Worm (Caenorhabditis elegans) whole organism, late embryonic: ENCODE measurements around the gene Y62E10A.3.

Source experiments
- C38D4.7 ChIP-seq: fragments of 200-800 bp; sonication (Bioruptor generic); optimal IDR thresholded peaks from 2 replicates; lab custom pipeline; 2018; ENCODE audit warnings: mild to moderate bottlenecking, missing genetic modification characterization, moderate library complexity, missing compliant biosample characterization
- T23F11.4 ChIP-seq: fragments of 200-800 bp; sonication (Bioruptor generic); optimal IDR thresholded peaks from 2 replicates; lab custom pipeline; 2018; ENCODE audit warnings: mild to moderate bottlenecking, missing genetic modification characterization, missing compliant biosample characterization
- ama-1 ChIP-seq: fragments of 150-350 bp; optimal IDR thresholded peaks from 2 replicates; lab custom pipeline; 2014
- ceh-18 ChIP-seq: sonication (generic microtip); optimal IDR thresholded peaks from 2 replicates; lab custom pipeline; 2016; ENCODE audit warnings: missing genetic modification characterization, missing compliant biosample characterization
- ceh-24 ChIP-seq: sonication (generic microtip); optimal IDR thresholded peaks from 2 replicates; lab custom pipeline; 2016; ENCODE audit warnings: mild to moderate bottlenecking, missing genetic modification characterization, missing compliant biosample characterization
- ceh-31 ChIP-seq: sonication (generic microtip); optimal IDR thresholded peaks from 2 replicates; lab custom pipeline; 2016; ENCODE audit warnings: missing genetic modification characterization, missing compliant biosample characterization
- fkh-10 ChIP-seq: fragments of 150-350 bp; optimal IDR thresholded peaks from 2 replicates; lab custom pipeline; 2014; ENCODE audit warnings: missing biosample characterization, missing genetic modification reagents, missing genetic modification characterization
- hlh-6 ChIP-seq: sonication (generic microtip); optimal IDR thresholded peaks from 2 replicates; lab custom pipeline; 2016; ENCODE audit warnings: missing genotype, missing genetic modification characterization, missing compliant biosample characterization
- madf-2 ChIP-seq: sonication (generic microtip); optimal IDR thresholded peaks from 2 replicates; lab custom pipeline; 2017; ENCODE audit warnings: missing genetic modification characterization, missing compliant biosample characterization
- pha-4 ChIP-seq: fragments of 150-350 bp; optimal IDR thresholded peaks from 2 replicates; lab custom pipeline; 2018; ENCODE audit warnings: missing biosample characterization, missing genetic modification reagents, missing genetic modification characterization
- ref-2 ChIP-seq: sonication (generic microtip); optimal IDR thresholded peaks from 2 replicates; lab custom pipeline; 2016; ENCODE audit warnings: missing genetic modification characterization, missing compliant biosample characterization
- unc-55 ChIP-seq: sonication (generic microtip); optimal IDR thresholded peaks from 2 replicates; lab custom pipeline; 2017; ENCODE audit warnings: missing biosample characterization, missing genetic modification reagents, missing genetic modification characterization
- unc-86 ChIP-seq: sonication (generic microtip); optimal IDR thresholded peaks from 2 replicates; lab custom pipeline; 2016; ENCODE audit warnings: missing genetic modification characterization, missing compliant biosample characterization

- TF ChIP-seq ama-1: no peak
- TF ChIP-seq T23F11.4: no peak
- TF ChIP-seq fkh-10 (GFP tag; lab: Kevin White, UChicago): no peak
- no peak for TF ChIP-seq madf-2 (tag; lab: Kevin White, UChicago)
- no peak for TF ChIP-seq ceh-31
- no peak for TF ChIP-seq hlh-6 (tag; lab: Kevin White, UChicago)
- TF ChIP-seq unc-55 (GFP tag; lab: Kevin White, UChicago): no peak
- TF ChIP-seq unc-86 (tag; lab: Kevin White, UChicago): no peak
- no peak for TF ChIP-seq pha-4 (tag; lab: Kevin White, UChicago)
- no peak for TF ChIP-seq ref-2
- no peak for TF ChIP-seq C38D4.7
- no peak for TF ChIP-seq ceh-18 (tag; lab: Kevin White, UChicago)
- TF ChIP-seq ceh-24: no peak
These were observed 30.7 kb upstream of the Y62E10A.3 start for ce11 chrIV:13390770-13391169.
